Worm (Caenorhabditis elegans): ENCODE data around the gene E02C12.9.
A peak's percentile ranks its signal among the peaks of the same experiment; 100 is the strongest.

E02C12.9 gene

DNA sequence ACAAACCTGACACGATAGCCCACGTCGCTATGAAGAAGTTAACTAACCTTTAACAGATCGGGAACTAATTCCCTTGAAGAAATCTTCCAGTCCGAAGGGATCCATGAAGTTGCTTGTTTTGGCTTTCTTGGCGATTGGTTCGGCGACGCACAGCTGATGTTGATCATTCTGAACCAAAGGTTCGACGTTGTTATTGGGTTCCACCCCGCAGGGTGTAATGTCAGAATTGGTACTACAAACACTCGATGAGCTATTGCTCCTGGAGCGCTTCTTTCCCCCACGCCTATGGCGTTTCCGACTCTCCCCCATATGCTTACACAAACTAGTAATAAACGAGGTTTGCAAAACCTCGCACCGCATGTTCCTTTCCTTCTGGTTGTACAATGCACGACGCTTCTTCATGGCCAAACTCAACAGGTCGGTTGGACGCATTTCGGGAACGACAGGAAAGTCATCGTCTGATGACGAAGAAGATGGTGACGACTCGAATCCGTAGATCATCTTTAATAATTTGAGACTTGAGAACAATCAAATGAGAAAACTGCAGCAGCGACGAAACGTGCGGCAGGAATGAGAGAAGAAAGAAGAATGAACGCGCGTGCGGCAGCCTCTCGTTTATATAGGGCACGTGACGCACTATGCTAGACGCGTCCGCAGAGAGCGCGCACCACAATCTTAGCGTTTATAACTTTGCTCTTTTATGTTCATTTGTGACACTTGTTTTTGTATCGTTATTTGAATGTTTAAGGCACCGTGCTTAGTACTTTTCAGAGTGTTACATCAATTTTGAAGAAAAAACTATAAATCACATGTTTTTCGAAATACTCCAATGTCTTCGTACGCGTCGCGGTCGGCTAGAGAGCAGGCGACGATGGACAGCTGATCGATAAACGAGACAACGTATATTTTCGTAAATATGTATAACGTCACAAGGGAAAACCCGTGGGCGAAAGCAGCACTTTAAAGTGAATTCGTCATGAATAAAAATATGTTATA, 31.4 kb downstream of the E02C12.9 start, which contains the start of gene tos-1 (continued):
- peak; percentile 98 for TF ChIP-seq hmg-1.1 (GFP tag; IDR thresholded peaks at IDR 0.05)
- peak; percentile 90; the same call in 1 of the 2 replicates for TF ChIP-seq D1046.2 (GFP tag; IDR thresholded peaks at IDR 0.05)
- peak; percentile 98 for TF ChIP-seq mep-1 (tag; optimal IDR thresholded peaks at IDR 0.05)
- peak; percentile 63 for TF ChIP-seq unc-39 (tag; optimal IDR thresholded peaks at IDR 0.05)
- TF ChIP-seq nhr-6 (tag; optimal IDR thresholded peaks at IDR 0.05) = peak; percentile 95
- TF ChIP-seq daf-12 (tag; optimal IDR thresholded peaks at IDR 0.05) = no peak
- TF ChIP-seq nhr-11 (tag; optimal IDR thresholded peaks at IDR 0.05) = peak; percentile 99
- peak; percentile 46 for TF ChIP-seq lin-39 (tag; optimal IDR thresholded peaks at IDR 0.05)
- TF ChIP-seq lin-1 (GFP tag; IDR thresholded peaks at IDR 0.05) = peak; percentile 74
- peak; percentile 45 for TF ChIP-seq Y5F2A.4 (GFP tag; optimal IDR thresholded peaks at IDR 0.05)
- TF ChIP-seq pha-4 (GFP tag; IDR thresholded peaks at IDR 0.05) = peak; percentile 94
- TF ChIP-seq pha-4 (tag; optimal IDR thresholded peaks at IDR 0.05) = no peak
- TF ChIP-seq jun-1 (tag; optimal IDR thresholded peaks at IDR 0.05) = peak; percentile 94

DNA sequence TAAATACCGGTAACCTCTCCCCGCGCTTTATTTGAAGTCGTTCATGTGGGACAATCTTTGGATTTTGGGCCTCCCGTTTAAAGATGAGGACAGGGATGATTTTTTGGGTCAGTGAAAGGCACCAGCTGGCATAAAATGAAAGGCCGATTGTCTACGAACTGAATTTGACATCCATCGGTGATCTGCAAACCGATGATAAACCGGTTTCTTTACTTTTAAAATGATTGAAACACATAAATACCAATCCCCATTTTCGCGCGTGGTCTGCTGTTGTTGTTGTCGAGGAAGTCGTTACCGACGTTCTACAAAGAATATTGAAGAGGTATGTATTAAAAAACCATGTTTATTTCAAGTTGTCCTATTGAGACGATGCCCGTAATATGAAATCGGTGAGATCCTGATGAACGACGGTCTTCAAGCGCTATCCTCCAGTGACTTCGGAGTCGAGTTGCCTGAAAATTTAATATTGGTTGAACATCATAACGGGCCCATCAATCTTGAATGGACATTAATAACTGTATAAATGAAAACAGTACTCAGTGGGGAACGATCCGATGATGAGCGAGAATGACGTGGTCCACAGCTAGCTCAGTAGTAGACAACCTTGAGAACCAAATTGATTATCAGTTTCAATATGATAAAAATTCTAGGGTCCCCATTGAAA, 32.2 kb downstream of the E02C12.9 start:
- TF ChIP-seq sdz-12 (GFP tag; optimal IDR thresholded peaks at IDR 0.05) (no peak), unc-39 (tag; optimal IDR thresholded peaks at IDR 0.05) (no peak), F44E2.7 (GFP tag; IDR thresholded peaks at IDR 0.05) (no peak), lin-29 (GFP tag; IDR thresholded peaks at IDR 0.05) (peak; percentile 77), unc-62 (GFP tag; optimal IDR thresholded peaks at IDR 0.05 in 1 of 2) (peak in 1 of 2 experiments; percentile 91), unc-62 (tag; optimal IDR thresholded peaks at IDR 0.05) (no peak), Y105C5A.15 (GFP tag; IDR thresholded peaks at IDR 0.05) (0 out of 2 replicates have a peak, but pooled peaks have one; percentile 9), zag-1 (tag; optimal IDR thresholded peaks at IDR 0.05) (no peak), madf-9 (GFP tag; conservative IDR thresholded peaks at IDR 0.05) (0 out of 2 replicates have a peak, but pooled peaks have one; percentile 45), nhr-10 (tag; optimal IDR thresholded peaks at IDR 0.05) (no peak), daf-12 (tag; optimal IDR thresholded peaks at IDR 0.05) (no peak), Y48G9A.11 (GFP tag; IDR thresholded peaks at IDR 0.05) (peak; percentile 75), attf-4 (tag; optimal IDR thresholded peaks at IDR 0.05) (no peak), daf-16 (GFP tag; optimal IDR thresholded peaks at IDR 0.05) (no peak), daf-16 (tag; optimal IDR thresholded peaks at IDR 0.05) (no peak), madf-5 (GFP tag; IDR thresholded peaks at IDR 0.05) (no peak), mes-2 (tag; optimal IDR thresholded peaks at IDR 0.05; ENCODE audit: poor library complexity, severe bottlenecking) (no peak), lin-13 (GFP tag; optimal IDR thresholded peaks at IDR 0.05) (no peak), vab-7 (GFP tag; IDR thresholded peaks at IDR 0.05) (peak; percentile 69), arid-1 (GFP tag; conservative IDR thresholded peaks at IDR 0.05) (peak; percentile 48; the same call in 1 of the 2 replicates), lin-39 (tag; optimal IDR thresholded peaks at IDR 0.05) (no peak), lin-1 (GFP tag; IDR thresholded peaks at IDR 0.05) (peak; percentile 21), zfp-3 (GFP tag; conservative IDR thresholded peaks at IDR 0.05) (peak; percentile 84), fkh-10 (GFP tag; optimal IDR thresholded peaks at IDR 0.05) (no peak), pqm-1 (tag; optimal IDR thresholded peaks at IDR 0.05) (no peak), zip-11 (GFP tag; IDR thresholded peaks at IDR 0.05) (0 out of 2 replicates have a peak, but pooled peaks have one; percentile 33), ceh-32 (tag; optimal IDR thresholded peaks at IDR 0.05; ENCODE audit: poor library complexity) (no peak), egl-27 (tag; optimal IDR thresholded peaks at IDR 0.05) (no peak), ZK546.5 (tag; optimal IDR thresholded peaks at IDR 0.05) (no peak), daf-8 (GFP tag; IDR thresholded peaks at IDR 0.05) (no peak; the same call in 1 of the 2 replicates), daf-19 (GFP tag; conservative IDR thresholded peaks at IDR 0.05) (peak; percentile 80; the same call in 1 of the 2 replicates), tra-1 (GFP tag; IDR thresholded peaks at IDR 0.05) (0 out of 2 replicates have a peak, but pooled peaks have one; percentile 25), nhr-77 (tag; optimal IDR thresholded peaks at IDR 0.05) (no peak), nhr-237 (tag; optimal IDR thresholded peaks at IDR 0.05) (no peak), F10B5.3 (tag; optimal IDR thresholded peaks at IDR 0.05) (no peak), nhr-28 (tag; optimal IDR thresholded peaks at IDR 0.05) (no peak), dmd-8 (GFP tag; IDR thresholded peaks at IDR 0.05) (no peak), mep-1 (tag; optimal IDR thresholded peaks at IDR 0.05) (no peak), F37D6.2 (tag; optimal IDR thresholded peaks at IDR 0.05) (no peak)

All from whole organism, L4 larva.